Worm (Caenorhabditis elegans) whole organism, L1 larva: ENCODE results near the gene cpf-1.

Experiments
- pqm-1 ChIP-seq: sonication (generic microtip); optimal IDR thresholded peaks from 3 replicates; lab custom pipeline; 2017; ENCODE audit warnings: missing biosample characterization, missing genetic modification characterization
- snpc-4 ChIP-seq: fragments of 150-350 bp; optimal IDR thresholded peaks from 2 replicates; lab custom pipeline; 2014; ENCODE audit warnings: missing biosample characterization, missing genetic modification characterization
- zip-4 ChIP-seq: fragments of 200-800 bp; sonication (Bioruptor generic); optimal IDR thresholded peaks from 2 replicates; lab custom pipeline; 2018; ENCODE audit warnings: mild to moderate bottlenecking, missing genetic modification characterization, moderate library complexity, missing compliant biosample characterization

DNA sequence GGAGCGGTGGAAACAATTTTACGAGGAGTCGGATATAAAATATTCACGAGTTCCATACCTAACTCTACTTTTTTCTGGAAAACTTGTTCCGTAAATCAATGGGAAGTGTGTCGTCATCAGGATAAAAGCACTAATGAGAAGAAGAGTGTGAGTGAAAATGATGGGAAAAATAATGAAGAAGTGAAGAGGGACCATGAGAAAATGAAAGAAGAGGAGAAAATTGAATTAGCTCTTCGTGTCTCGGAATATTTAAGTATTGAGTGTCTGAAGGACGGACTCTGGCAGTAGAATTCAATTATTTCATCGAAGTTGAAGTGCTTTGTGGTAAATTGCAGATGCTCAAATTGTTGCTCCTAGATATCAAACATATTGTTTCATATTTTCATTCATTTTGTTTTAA lies 13.0 kb downstream of the cpf-1 start:
- TF ChIP-seq pqm-1 (tag; lab: Kevin White, UChicago) (no peak), snpc-4 (tag; lab: Kevin White, UChicago) (no peak), zip-4 (GFP tag; lab: Kevin White, UChicago) (no peak)
